Fruit fly (Drosophila melanogaster): Measurements from ENCODE around the gene kirre.

DNA sequence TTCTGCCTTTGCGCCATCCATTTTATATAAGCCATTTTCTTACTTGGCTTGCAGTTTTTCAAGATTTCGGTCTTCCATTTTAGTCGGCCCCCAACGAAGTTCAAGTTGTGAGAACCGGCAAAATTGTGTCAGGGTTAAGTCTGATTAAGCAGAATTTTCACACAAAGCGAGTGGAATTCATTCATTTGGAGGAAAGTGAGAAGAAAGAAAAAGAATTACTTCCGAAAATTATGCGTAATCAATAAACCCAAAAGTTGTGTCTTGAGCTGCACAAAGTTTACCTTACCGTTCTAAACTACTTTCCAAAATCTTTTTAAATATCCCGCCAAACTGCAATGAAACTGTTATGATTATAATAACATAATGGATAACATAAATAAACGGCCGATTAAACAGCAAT lies 434.2 kb downstream of the kirre start, which contains the start of gene Fcp3C:
- TF ChIP-seq h (optimal IDR thresholded peaks at IDR 0.05) (no peak), ttk (optimal IDR thresholded peaks at IDR 0.05) (no peak), Myc (optimal IDR thresholded peaks at IDR 0.05) (no peak), insv (optimal IDR thresholded peaks at IDR 0.05) (no peak), psq (optimal IDR thresholded peaks at IDR 0.05) (no peak)
